Fruit fly (Drosophila melanogaster): ENCODE data around the gene CG18661.

Gene CG18661

dm6 chr2L:8997285-8997684, at the start of gene CG18661, which contains the start of gene alien:
Gene CG18661 (plus strand): TSS chr2L:8997605.
Gene alien (minus strand): TSS chr2L:8997379.
- TF ChIP-seq psq (optimal IDR thresholded peaks at IDR 0.05) (no peak), pan (optimal IDR thresholded peaks at IDR 0.05) (no peak), CG8478 (optimal IDR thresholded peaks at IDR 0.05) (no peak), usp (GFP tag; optimal IDR thresholded peaks at IDR 0.05) (no peak), Dll (optimal IDR thresholded peaks at IDR 0.05) (no peak), EcR (GFP tag; optimal IDR thresholded peaks at IDR 0.05) (no peak)

- TF ChIP-seq CG8478 (optimal IDR thresholded peaks at IDR 0.05) = no peak
- no peak for TF ChIP-seq pan (optimal IDR thresholded peaks at IDR 0.05)
- no peak for TF ChIP-seq usp (GFP tag; optimal IDR thresholded peaks at IDR 0.05)
- TF ChIP-seq EcR (GFP tag; optimal IDR thresholded peaks at IDR 0.05) = no peak
- no peak for TF ChIP-seq Dll (optimal IDR thresholded peaks at IDR 0.05)
- no peak for TF ChIP-seq psq (optimal IDR thresholded peaks at IDR 0.05)
Measured at dm6 chr2L:8947989-8948388, 49.4 kb upstream of the CG18661 start.

- TF ChIP-seq psq (optimal IDR thresholded peaks at IDR 0.05) (no peak), Dll (optimal IDR thresholded peaks at IDR 0.05) (no peak), pan (optimal IDR thresholded peaks at IDR 0.05) (no peak), CG8478 (optimal IDR thresholded peaks at IDR 0.05) (no peak), usp (GFP tag; optimal IDR thresholded peaks at IDR 0.05) (no peak), EcR (GFP tag; optimal IDR thresholded peaks at IDR 0.05) (no peak)
Measured at dm6 chr2L:8948650-8949049, 48.8 kb upstream of the CG18661 start.

dm6 chr2L:8949919-8950722, 47.3 kb upstream of the CG18661 start:
- no peak for TF ChIP-seq pan (optimal IDR thresholded peaks at IDR 0.05)
- TF ChIP-seq usp (GFP tag; optimal IDR thresholded peaks at IDR 0.05) = no peak
- TF ChIP-seq EcR (GFP tag; optimal IDR thresholded peaks at IDR 0.05) = no peak
- TF ChIP-seq CG8478 (optimal IDR thresholded peaks at IDR 0.05) = no peak
- TF ChIP-seq Dll (optimal IDR thresholded peaks at IDR 0.05) = no peak

dm6 chr2L:8951184-8951934, 46.0 kb upstream of the CG18661 start, which contains the start of gene C1GalTA:
Gene C1GalTA (minus strand): TSS chr2L:8951216.
- TF ChIP-seq EcR (GFP tag; optimal IDR thresholded peaks at IDR 0.05) (no peak), usp (GFP tag; optimal IDR thresholded peaks at IDR 0.05) (no peak), CG8478 (optimal IDR thresholded peaks at IDR 0.05) (no peak), pan (optimal IDR thresholded peaks at IDR 0.05) (no peak), psq (optimal IDR thresholded peaks at IDR 0.05) (no peak), Dll (optimal IDR thresholded peaks at IDR 0.05) (no peak)

dm6 chr2L:8952194-8953037, 45.0 kb upstream of the CG18661 start:
- peak; percentile 71 for TF ChIP-seq pan (optimal IDR thresholded peaks at IDR 0.05)
- no peak for TF ChIP-seq CG8478 (optimal IDR thresholded peaks at IDR 0.05)

- TF ChIP-seq psq (optimal IDR thresholded peaks at IDR 0.05) (no peak), CG8478 (optimal IDR thresholded peaks at IDR 0.05) (no peak), EcR (GFP tag; optimal IDR thresholded peaks at IDR 0.05) (no peak), pan (optimal IDR thresholded peaks at IDR 0.05) (no peak), usp (GFP tag; optimal IDR thresholded peaks at IDR 0.05) (no peak), Dll (optimal IDR thresholded peaks at IDR 0.05) (no peak)
Measured at dm6 chr2L:8955597-8956335, 41.6 kb upstream of the CG18661 start.

- no peak for TF ChIP-seq usp (GFP tag; optimal IDR thresholded peaks at IDR 0.05)
- TF ChIP-seq CG8478 (optimal IDR thresholded peaks at IDR 0.05) = no peak
- no peak for TF ChIP-seq Dll (optimal IDR thresholded peaks at IDR 0.05)
Measured at dm6 chr2L:8956336-8956726, 41.1 kb upstream of the CG18661 start.

dm6 chr2L:8957152-8957551, 40.3 kb upstream of the CG18661 start:
- no peak for TF ChIP-seq EcR (GFP tag; optimal IDR thresholded peaks at IDR 0.05)
- no peak for TF ChIP-seq Dll (optimal IDR thresholded peaks at IDR 0.05)
- no peak for TF ChIP-seq pan (optimal IDR thresholded peaks at IDR 0.05)
- no peak for TF ChIP-seq psq (optimal IDR thresholded peaks at IDR 0.05)
- TF ChIP-seq CG8478 (optimal IDR thresholded peaks at IDR 0.05) = no peak
- no peak for TF ChIP-seq usp (GFP tag; optimal IDR thresholded peaks at IDR 0.05)

dm6 chr2L:8958046-8958497, 39.3 kb upstream of the CG18661 start:
- TF ChIP-seq pan (optimal IDR thresholded peaks at IDR 0.05) (no peak), Dll (optimal IDR thresholded peaks at IDR 0.05) (no peak), CG8478 (optimal IDR thresholded peaks at IDR 0.05) (no peak), usp (GFP tag; optimal IDR thresholded peaks at IDR 0.05) (no peak), psq (optimal IDR thresholded peaks at IDR 0.05) (no peak), EcR (GFP tag; optimal IDR thresholded peaks at IDR 0.05) (no peak)

dm6 chr2L:8959001-8959461, 38.4 kb upstream of the CG18661 start, which contains the start of gene CG31886:
Gene CG31886 (minus strand): TSS chr2L:8959051.
- TF ChIP-seq pan (optimal IDR thresholded peaks at IDR 0.05) (no peak), psq (optimal IDR thresholded peaks at IDR 0.05) (no peak), CG8478 (optimal IDR thresholded peaks at IDR 0.05) (no peak), EcR (GFP tag; optimal IDR thresholded peaks at IDR 0.05) (no peak), Dll (optimal IDR thresholded peaks at IDR 0.05) (no peak), usp (GFP tag; optimal IDR thresholded peaks at IDR 0.05) (no peak)
